Worm (Caenorhabditis elegans) whole organism, L3 larva: ENCODE data around the gene F44A6.3.

Experiments used
- R02D3.7 ChIP-seq: fragments of 150-350 bp; optimal IDR thresholded peaks from 2 replicates; lab custom pipeline; 2014; ENCODE audit warnings: missing biosample characterization, missing genetic modification characterization
- aly-2 ChIP-seq: fragments of 150-350 bp; optimal IDR thresholded peaks from 2 replicates; lab custom pipeline; 2014; ENCODE audit warnings: missing biosample characterization, missing genetic modification characterization
- ama-1 ChIP-seq: fragments of 150-350 bp; optimal IDR thresholded peaks from 2 replicates; lab custom pipeline; 2018
- ceh-16 ChIP-seq: sonication (generic microtip); optimal IDR thresholded peaks from 2 replicates; lab custom pipeline; 2017; ENCODE audit warnings: missing biosample characterization, missing genetic modification characterization
- ceh-28 ChIP-seq: fragments of 150-350 bp; optimal IDR thresholded peaks from 2 replicates; lab custom pipeline; 2014; ENCODE audit warnings: missing biosample characterization, missing genetic modification reagents, missing genetic modification characterization
- daf-12 ChIP-seq: fragments of 150-350 bp; optimal IDR thresholded peaks from 2 replicates; lab custom pipeline; 2014; ENCODE audit warnings: missing biosample characterization, missing genetic modification reagents, missing genetic modification characterization
- egl-5 ChIP-seq: fragments of 150-350 bp; optimal IDR thresholded peaks from 2 replicates; lab custom pipeline; 2017; ENCODE audit warnings: missing biosample characterization, missing genetic modification reagents, missing genetic modification characterization, inconsistent platforms
- elt-1 ChIP-seq: fragments of 150-350 bp; optimal IDR thresholded peaks from 2 replicates; lab custom pipeline; 2014; ENCODE audit warnings: missing biosample characterization, missing genetic modification characterization
- elt-3 ChIP-seq, 3 experiments: fragments of 150-350 bp in 1 of 3; sonication (generic microtip) in 2 of 3; optimal IDR thresholded peaks; 2 replicates in 2 of 3; 4 replicates in 1 of 3; lab custom pipeline; 2014 to 2017; ENCODE audit warnings: missing biosample characterization in 3 of 3, missing genetic modification characterization in 3 of 3
- fkh-10 ChIP-seq: sonication (generic microtip); optimal IDR thresholded peaks from 2 replicates; lab custom pipeline; 2017; ENCODE audit warnings: missing biosample characterization, missing genetic modification reagents, missing genetic modification characterization
- fkh-2 ChIP-seq: fragments of 150-350 bp; optimal IDR thresholded peaks from 2 replicates; lab custom pipeline; 2014; ENCODE audit warnings: missing biosample characterization, missing genetic modification reagents, missing genetic modification characterization
- fos-1 ChIP-seq: fragments of 150-350 bp; optimal IDR thresholded peaks from 2 replicates; lab custom pipeline; 2014; ENCODE audit warnings: missing biosample characterization, missing genetic modification characterization
- hmg-11 ChIP-seq: sonication (generic microtip); optimal IDR thresholded peaks from 2 replicates; lab custom pipeline; 2016; ENCODE audit warnings: missing genetic modification characterization, missing compliant biosample characterization
- jun-1 ChIP-seq: fragments of 150-350 bp; optimal IDR thresholded peaks from 2 replicates; lab custom pipeline; 2014; ENCODE audit warnings: missing biosample characterization, missing genetic modification reagents, missing genetic modification characterization
- lin-39 ChIP-seq: fragments of 150-350 bp; optimal IDR thresholded peaks from 2 replicates; lab custom pipeline; 2018; ENCODE audit warnings: missing biosample characterization, missing genetic modification reagents, missing genetic modification characterization
- lsy-12 ChIP-seq: sonication (generic microtip); optimal IDR thresholded peaks from 2 replicates; lab custom pipeline; 2016; ENCODE audit warnings: mild to moderate bottlenecking, missing genetic modification characterization, missing compliant biosample characterization
- mdl-1 ChIP-seq: fragments of 150-350 bp; optimal IDR thresholded peaks from 2 replicates; lab custom pipeline; 2014; ENCODE audit warnings: missing biosample characterization, missing genetic modification characterization
- mml-1 ChIP-seq: fragments of 150-350 bp; sonication (generic microtip); optimal IDR thresholded peaks from 3 replicates; lab custom pipeline; 2014; ENCODE audit warnings: missing biosample characterization, missing genetic modification characterization
- nfya-1 ChIP-seq: sonication (generic microtip); optimal IDR thresholded peaks from 2 replicates; lab custom pipeline; 2017; ENCODE audit warnings: missing genetic modification characterization, mild to moderate bottlenecking, missing compliant biosample characterization, antibody characterized with exemption, moderate library complexity; ENCODE audit not compliant: insufficient read depth
- nhr-11 ChIP-seq: fragments of 150-350 bp; optimal IDR thresholded peaks from 2 replicates; lab custom pipeline; 2014; ENCODE audit warnings: missing biosample characterization, missing genetic modification characterization
- nhr-12 ChIP-seq: fragments of 150-350 bp; optimal IDR thresholded peaks from 2 replicates; lab custom pipeline; 2014; ENCODE audit warnings: missing biosample characterization, missing genetic modification characterization
- nhr-23 ChIP-seq: fragments of 150-350 bp; optimal IDR thresholded peaks from 2 replicates; lab custom pipeline; 2014; ENCODE audit warnings: missing biosample characterization, missing genetic modification reagents, missing genetic modification characterization
- nhr-25 ChIP-seq: sonication (generic microtip); optimal IDR thresholded peaks from 2 replicates; lab custom pipeline; 2017; ENCODE audit warnings: missing biosample characterization, missing genetic modification characterization
- nhr-67 ChIP-seq: fragments of 150-350 bp; optimal IDR thresholded peaks from 2 replicates; lab custom pipeline; 2014; ENCODE audit warnings: missing biosample characterization, missing genetic modification characterization
- nhr-76 ChIP-seq: fragments of 150-350 bp; sonication (generic microtip); optimal IDR thresholded peaks from 5 replicates; lab custom pipeline; 2014; ENCODE audit warnings: missing biosample characterization, missing genetic modification characterization
- nhr-77 ChIP-seq: fragments of 150-350 bp; optimal IDR thresholded peaks from 2 replicates; lab custom pipeline; 2014; ENCODE audit warnings: missing biosample characterization, missing genetic modification characterization
- pha-4 ChIP-seq: fragments of 150-350 bp; optimal IDR thresholded peaks from 2 replicates; lab custom pipeline; 2014; ENCODE audit warnings: missing biosample characterization, missing genetic modification reagents, missing genetic modification characterization
- pqm-1 ChIP-seq: fragments of 150-350 bp; optimal IDR thresholded peaks from 2 replicates; lab custom pipeline; 2017; ENCODE audit warnings: missing biosample characterization, missing genetic modification characterization, inconsistent platforms
- sea-2 ChIP-seq: fragments of 150-350 bp; sonication (generic microtip); optimal IDR thresholded peaks from 4 replicates; lab custom pipeline; 2014; ENCODE audit warnings: missing biosample characterization, missing genetic modification reagents, missing genetic modification characterization
- skn-1 ChIP-seq: fragments of 150-350 bp; optimal IDR thresholded peaks from 2 replicates; lab custom pipeline; 2014; ENCODE audit warnings: missing biosample characterization, missing genetic modification characterization
- tbx-2 ChIP-seq: sonication (generic microtip); optimal IDR thresholded peaks from 2 replicates; lab custom pipeline; 2016; ENCODE audit warnings: mild to moderate bottlenecking, missing genetic modification characterization, missing compliant biosample characterization
- unc-62 ChIP-seq: fragments of 150-350 bp; sonication (generic microtip); optimal IDR thresholded peaks from 4 replicates; lab custom pipeline; 2014; ENCODE audit warnings: missing biosample characterization, missing genetic modification reagents, missing genetic modification characterization
- ztf-11 ChIP-seq: fragments of 150-350 bp; optimal IDR thresholded peaks from 2 replicates; lab custom pipeline; 2014; ENCODE audit warnings: missing biosample characterization, missing genetic modification characterization

F44A6.3 gene

DNA sequence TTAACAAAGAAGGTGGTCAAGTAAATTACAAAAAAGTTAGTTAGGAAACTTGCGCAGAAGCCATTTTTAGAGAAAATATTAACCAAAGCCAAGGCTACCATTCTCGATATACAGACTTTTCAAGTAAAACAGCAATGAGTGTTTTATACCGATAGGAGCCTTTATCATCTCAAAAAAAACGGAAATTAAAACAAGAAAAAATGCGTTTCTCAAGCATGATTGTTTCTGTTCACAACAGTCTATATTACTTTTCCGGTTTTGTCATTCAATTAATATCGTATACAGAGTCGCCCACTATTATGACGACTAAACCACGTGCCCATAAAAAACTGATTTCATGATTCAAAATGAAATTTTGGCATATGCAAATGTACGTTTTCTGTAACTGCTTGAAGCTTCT lies 28.4 kb downstream of the F44A6.3 start, which contains the start of gene str-74:
Gene str-74 (minus strand): TSS at position 101 of the 400 bp plus-strand sequence.
- TF ChIP-seq nfya-1 (tag; lab: Kevin White, UChicago) (no peak), fos-1 (tag; lab: Kevin White, UChicago) (no peak), fkh-10 (GFP tag; lab: Kevin White, UChicago) (no peak), lin-39 (no peak), R02D3.7 (tag; lab: Kevin White, UChicago) (no peak), daf-12 (tag; lab: Kevin White, UChicago) (no peak), nhr-12 (tag; lab: Kevin White, UChicago) (no peak), ama-1 (lab: Kevin White, UChicago) (no peak), mml-1 (tag; lab: Kevin White, UChicago) (no peak), pha-4 (tag; lab: Kevin White, UChicago) (no peak), nhr-76 (tag; lab: Kevin White, UChicago) (no peak), nhr-67 (no peak)

DNA sequence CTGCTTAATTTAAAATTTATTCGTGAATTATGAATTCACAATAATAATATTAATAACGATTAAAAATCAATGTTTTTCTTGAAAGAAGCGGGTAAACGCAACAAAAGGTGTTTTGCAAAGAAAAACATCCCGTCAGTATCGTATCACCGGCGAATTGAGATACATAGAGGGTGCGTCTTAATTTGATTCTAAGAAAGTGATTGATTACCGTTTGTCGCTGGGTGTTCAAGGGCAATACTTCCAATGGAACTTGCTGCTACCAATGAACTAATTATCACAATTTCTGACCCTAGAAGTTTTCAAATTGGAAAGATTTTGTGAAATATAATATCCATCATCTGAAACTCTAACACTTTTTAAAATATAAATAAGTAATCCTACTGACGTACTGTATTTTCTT lies 33.0 kb downstream of the F44A6.3 start:
- peak; percentile 45 for TF ChIP-seq lin-39
- TF ChIP-seq nhr-23 (tag; lab: Kevin White, UChicago): peak; percentile 32
- TF ChIP-seq nhr-11 (tag; lab: Kevin White, UChicago): no peak
- TF ChIP-seq elt-3 (tag; optimal IDR thresholded peaks at IDR 0.05; lab: Kevin White, UChicago): peak in 1 of 3 experiments; percentile 43
- no peak for TF ChIP-seq daf-12 (tag; lab: Kevin White, UChicago)
- TF ChIP-seq lsy-12 (tag; lab: Kevin White, UChicago): no peak
- TF ChIP-seq nhr-25 (tag; lab: Kevin White, UChicago): peak; percentile 61
- TF ChIP-seq pha-4 (tag; lab: Kevin White, UChicago): no peak

DNA sequence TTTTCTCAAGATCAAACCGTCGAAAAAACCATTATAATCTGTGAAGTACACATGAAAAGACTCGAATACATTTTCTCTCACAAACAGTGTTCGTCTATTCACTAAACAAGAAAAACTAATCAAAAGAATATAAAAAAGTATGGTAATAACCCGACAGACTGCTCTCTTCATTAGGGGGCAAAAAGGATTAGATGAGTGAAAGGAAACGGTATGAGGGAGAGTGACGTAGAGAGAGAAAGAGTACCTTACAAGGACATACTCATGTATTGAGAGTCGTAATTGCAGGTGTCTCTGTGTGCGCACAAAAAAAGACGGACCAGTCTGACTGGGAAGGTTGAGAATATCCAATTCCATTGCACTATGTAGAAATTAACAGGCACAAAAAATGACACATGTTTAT lies 37.1 kb downstream of the F44A6.3 start:
- TF ChIP-seq daf-12 (tag; lab: Kevin White, UChicago) (no peak), nhr-76 (tag; lab: Kevin White, UChicago) (no peak), aly-2 (tag; lab: Kevin White, UChicago) (no peak), elt-1 (no peak), sea-2 (GFP tag; lab: Kevin White, UChicago) (no peak), jun-1 (tag; lab: Kevin White, UChicago) (no peak), pha-4 (tag; lab: Kevin White, UChicago) (no peak), nhr-12 (tag; lab: Kevin White, UChicago) (no peak), unc-62 (GFP tag; lab: Kevin White, UChicago) (no peak), nhr-23 (tag; lab: Kevin White, UChicago) (no peak), skn-1 (tag; lab: Kevin White, UChicago) (no peak), egl-5 (tag; lab: Kevin White, UChicago) (no peak), R02D3.7 (tag; lab: Kevin White, UChicago) (no peak), nhr-11 (tag; lab: Kevin White, UChicago) (no peak), nhr-25 (tag; lab: Kevin White, UChicago) (no peak), mdl-1 (tag; lab: Kevin White, UChicago) (no peak), pqm-1 (tag; lab: Kevin White, UChicago) (no peak), nfya-1 (tag; lab: Kevin White, UChicago) (no peak), fos-1 (tag; lab: Kevin White, UChicago) (no peak)

DNA sequence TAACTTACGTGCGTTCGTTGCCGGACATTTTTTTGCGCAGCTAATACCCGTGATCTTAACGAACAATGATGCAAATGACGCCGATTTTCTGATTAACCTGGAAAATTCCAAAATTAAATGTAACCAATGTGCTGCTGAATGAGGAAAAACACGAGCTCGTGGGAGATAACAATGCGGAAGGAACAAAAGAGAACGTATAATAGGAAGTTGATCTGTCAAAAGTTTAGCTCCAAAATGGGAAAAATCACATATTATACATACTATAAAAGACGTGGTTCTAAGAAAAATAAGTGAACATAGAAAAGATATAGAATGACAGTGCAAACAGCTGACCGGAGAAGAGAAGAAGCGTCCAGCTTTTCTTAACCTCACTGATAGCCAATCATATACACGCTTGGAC lies 40.2 kb downstream of the F44A6.3 start, which contains the start of gene C14H10.2:
Gene C14H10.2 (minus strand): TSS at position 101 of the 400 bp plus-strand sequence.
- TF ChIP-seq lin-39: no peak

DNA sequence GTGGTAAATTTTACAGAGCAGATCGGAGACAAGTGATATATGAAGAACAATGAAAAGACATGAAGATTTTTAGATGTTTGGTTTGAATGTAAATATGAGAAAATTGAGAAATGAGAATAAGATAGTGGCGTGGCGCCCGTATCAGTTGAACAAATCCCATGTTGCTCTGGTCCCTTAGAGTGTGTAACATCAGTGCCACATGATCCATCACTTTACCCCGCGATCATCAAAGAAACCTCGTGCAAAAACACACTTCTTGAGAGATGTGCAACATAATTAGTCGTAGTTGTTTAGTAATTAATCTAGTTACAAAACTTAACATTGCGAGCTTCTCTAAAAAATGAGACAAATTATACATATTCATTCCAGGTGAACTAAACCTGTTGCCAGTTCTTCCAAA lies 41.5 kb downstream of the F44A6.3 start:
- no peak for TF ChIP-seq fkh-10 (GFP tag; lab: Kevin White, UChicago)

DNA sequence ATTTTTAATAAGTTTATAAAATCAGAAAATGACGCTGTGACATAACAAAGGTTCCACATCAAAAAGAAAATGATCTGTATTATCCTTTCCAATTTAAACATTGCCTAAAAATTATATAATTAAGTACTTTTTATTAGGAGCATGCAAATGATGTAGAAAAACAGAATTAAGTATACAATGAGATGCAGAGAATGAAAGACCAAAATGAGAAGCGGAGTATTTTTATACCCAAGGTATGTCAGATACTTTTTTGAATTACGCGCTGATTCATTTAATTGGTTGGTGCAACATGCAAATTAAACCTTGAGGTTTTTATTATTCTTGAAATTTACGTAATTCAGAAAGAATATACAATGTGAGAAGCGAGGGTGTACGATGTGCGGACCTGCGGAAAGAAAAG lies 47.5 kb downstream of the F44A6.3 start, which contains the start of gene C32A9.1:
Gene C32A9.1 (minus strand): TSS at position 101 of the 400 bp plus-strand sequence.
- no peak for TF ChIP-seq nhr-77
- no peak for TF ChIP-seq nhr-25 (tag; lab: Kevin White, UChicago)
- TF ChIP-seq tbx-2: no peak
- TF ChIP-seq ceh-28: no peak
- TF ChIP-seq fkh-2 (tag; lab: Kevin White, UChicago): no peak
- no peak for TF ChIP-seq hmg-11 (tag; lab: Kevin White, UChicago)
- no peak for TF ChIP-seq ztf-11 (tag; lab: Kevin White, UChicago)
- no peak for TF ChIP-seq lsy-12 (tag; lab: Kevin White, UChicago)
- TF ChIP-seq nfya-1 (tag; lab: Kevin White, UChicago): no peak
- no peak for TF ChIP-seq lin-39
- no peak for TF ChIP-seq ceh-16 (tag; lab: Kevin White, UChicago)
- no peak for TF ChIP-seq fos-1 (tag; lab: Kevin White, UChicago)
- no peak for TF ChIP-seq elt-3 (tag; optimal IDR thresholded peaks at IDR 0.05; lab: Kevin White, UChicago)
